Worm (Caenorhabditis elegans): ENCODE results near the gene hda-4.

hda-4 gene

DNA sequence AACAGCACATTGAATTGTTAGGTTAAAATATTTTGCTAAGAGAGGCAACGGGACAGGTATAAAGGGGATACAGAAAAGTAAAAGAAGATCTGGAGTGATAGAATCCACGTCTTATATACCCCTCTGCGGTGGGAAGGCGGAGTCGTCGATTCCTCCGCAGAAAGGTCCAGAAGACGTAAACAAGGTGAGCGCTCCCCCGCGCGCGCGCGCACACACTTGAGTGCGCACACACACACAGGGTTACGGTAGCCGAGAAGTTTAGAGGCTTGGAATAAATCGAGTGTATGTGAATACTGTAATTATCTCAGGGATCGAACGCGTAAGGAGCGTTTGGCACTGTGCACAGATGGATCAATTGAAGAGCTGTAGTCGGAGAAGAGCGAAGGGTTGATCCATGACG lies 42.0 kb upstream of the hda-4 start:
- TF ChIP-seq ztf-1 (GFP tag; conservative IDR thresholded peaks at IDR 0.05) = no peak
- TF ChIP-seq egl-27 (tag; optimal IDR thresholded peaks at IDR 0.05) = no peak
- no peak for TF ChIP-seq gmeb-1 (tag; optimal IDR thresholded peaks at IDR 0.05)
- no peak for TF ChIP-seq sem-4 (tag; optimal IDR thresholded peaks at IDR 0.05)
- no peak for TF ChIP-seq nhr-23 (tag; optimal IDR thresholded peaks at IDR 0.05)
- TF ChIP-seq unc-39 (tag; optimal IDR thresholded peaks at IDR 0.05) = no peak
- no peak for TF ChIP-seq peb-1 (tag; optimal IDR thresholded peaks at IDR 0.05)
- no peak for TF ChIP-seq aly-2 (tag; optimal IDR thresholded peaks at IDR 0.05)
- no peak for TF ChIP-seq nhr-12 (tag; optimal IDR thresholded peaks at IDR 0.05)
- no peak for TF ChIP-seq mbf-1 (tag; optimal IDR thresholded peaks at IDR 0.05)
- no peak for TF ChIP-seq elt-1 (tag; optimal IDR thresholded peaks at IDR 0.05)
- no peak for TF ChIP-seq nhr-10 (tag; optimal IDR thresholded peaks at IDR 0.05)
- TF ChIP-seq sma-3 (GFP tag; optimal IDR thresholded peaks at IDR 0.05) = no peak
- TF ChIP-seq nhr-21 (tag; optimal IDR thresholded peaks at IDR 0.05) = no peak

DNA sequence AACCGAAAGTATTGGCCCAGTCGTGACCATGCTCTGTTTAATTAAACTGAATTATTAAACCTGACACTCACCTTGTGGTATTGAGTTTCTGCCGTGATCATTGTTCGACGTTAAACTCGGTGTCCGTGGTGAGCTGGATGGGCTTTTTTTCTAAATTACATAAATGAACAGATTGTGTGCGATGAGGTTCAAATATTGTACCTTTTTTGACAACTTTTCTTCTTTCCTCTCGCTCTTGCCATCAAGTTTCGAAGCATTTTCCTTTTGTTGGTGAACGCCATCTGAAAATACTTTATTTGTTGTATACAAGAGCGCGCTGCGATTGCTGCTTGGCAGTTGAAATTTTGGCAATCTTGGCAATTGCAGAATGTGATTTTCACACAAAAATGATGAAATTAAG lies 41.4 kb upstream of the hda-4 start, which contains the start of gene F22H10.11:
Gene F22H10.11 (minus strand): TSS at position 101 of the 400 bp plus-strand sequence.
- TF ChIP-seq nhr-23 (tag; optimal IDR thresholded peaks at IDR 0.05) (no peak), dmd-4 (tag; optimal IDR thresholded peaks at IDR 0.05) (no peak), ceh-16 (tag; optimal IDR thresholded peaks at IDR 0.05) (no peak), zag-1 (tag; optimal IDR thresholded peaks at IDR 0.05) (no peak), Y55F3AM.14 (GFP tag; optimal IDR thresholded peaks at IDR 0.05) (no peak), unc-62 (GFP tag; optimal IDR thresholded peaks at IDR 0.05) (no peak)

DNA sequence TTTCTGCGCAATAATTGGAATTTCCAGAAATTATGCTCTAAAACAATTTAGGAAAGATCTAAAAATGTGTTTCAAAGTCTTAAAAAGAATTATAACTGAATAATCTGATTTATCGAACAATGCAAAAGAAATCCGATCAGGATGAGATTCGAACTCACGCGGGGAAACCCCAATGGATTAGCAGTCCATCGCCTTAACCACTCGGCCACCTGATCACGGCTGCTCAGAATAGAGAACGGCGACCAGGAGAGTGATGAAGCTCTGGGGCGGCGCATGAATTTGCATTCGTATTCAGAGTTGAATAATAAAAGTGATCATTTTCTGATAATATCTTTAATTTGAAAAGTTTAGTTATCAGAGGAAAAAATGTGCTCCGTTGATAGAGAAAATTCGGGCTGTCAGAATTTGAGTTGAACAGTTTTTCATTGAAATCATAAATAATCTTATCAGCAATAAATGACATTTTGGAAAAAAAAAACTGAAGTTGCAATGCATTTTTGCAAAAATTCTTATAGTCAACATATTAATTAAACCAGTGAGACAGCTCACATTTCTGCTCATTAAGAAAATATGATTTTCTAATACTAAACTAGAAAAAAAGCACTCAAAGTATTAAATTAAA lies 39.4 kb upstream of the hda-4 start:
- TF ChIP-seq ama-1 (optimal IDR thresholded peaks at IDR 0.05) (no peak), ZK546.5 (tag; optimal IDR thresholded peaks at IDR 0.05) (no peak), skn-1 (tag; optimal IDR thresholded peaks at IDR 0.05) (no peak), lsy-2 (tag; optimal IDR thresholded peaks at IDR 0.05) (no peak), nhr-12 (tag; optimal IDR thresholded peaks at IDR 0.05) (no peak), F13H6.1 (tag; optimal IDR thresholded peaks at IDR 0.05) (no peak), fos-1 (tag; optimal IDR thresholded peaks at IDR 0.05) (no peak), sma-9 (GFP tag; optimal IDR thresholded peaks at IDR 0.05) (no peak), sma-9 (tag; optimal IDR thresholded peaks at IDR 0.05) (no peak), mdl-1 (tag; optimal IDR thresholded peaks at IDR 0.05) (no peak), sma-3 (GFP tag; optimal IDR thresholded peaks at IDR 0.05) (no peak), gmeb-1 (tag; optimal IDR thresholded peaks at IDR 0.05) (no peak), ztf-4 (tag; optimal IDR thresholded peaks at IDR 0.05) (no peak), ztf-11 (tag; optimal IDR thresholded peaks at IDR 0.05) (no peak), mbf-1 (tag; optimal IDR thresholded peaks at IDR 0.05) (no peak), lin-13 (GFP tag; optimal IDR thresholded peaks at IDR 0.05) (no peak), unc-62 (GFP tag; optimal IDR thresholded peaks at IDR 0.05) (no peak), nhr-25 (tag; optimal IDR thresholded peaks at IDR 0.05) (no peak), nhr-10 (tag; optimal IDR thresholded peaks at IDR 0.05) (no peak)

DNA sequence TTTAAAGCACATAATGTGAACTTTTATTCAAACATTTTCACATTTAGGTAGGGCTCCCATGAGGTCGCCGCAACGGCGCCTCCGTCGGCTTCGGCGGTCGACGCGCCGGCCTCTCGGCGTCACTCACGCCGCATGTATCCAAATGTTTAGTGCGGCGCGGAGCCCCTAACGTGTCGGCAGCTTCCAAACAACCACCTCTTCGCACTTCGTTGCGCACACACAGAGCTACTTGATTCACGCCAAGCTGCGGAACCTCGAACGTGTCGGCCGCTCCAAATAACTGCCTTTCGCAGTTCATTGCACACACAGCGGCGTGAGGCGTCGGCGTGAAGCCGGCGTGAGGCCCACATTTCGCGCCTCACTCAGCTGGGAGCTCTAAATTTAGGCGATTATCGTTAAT lies 38.3 kb upstream of the hda-4 start, which contains the start of gene F22H10.6:
Gene F22H10.6 (minus strand): TSS at position 292 of the 400 bp plus-strand sequence.
- TF ChIP-seq gmeb-1 (tag; optimal IDR thresholded peaks at IDR 0.05) = no peak
- TF ChIP-seq unc-55 (GFP tag; optimal IDR thresholded peaks at IDR 0.05) = no peak
- TF ChIP-seq aly-2 (tag; optimal IDR thresholded peaks at IDR 0.05) = no peak
- TF ChIP-seq ama-1 (optimal IDR thresholded peaks at IDR 0.05) = no peak
- no peak for TF ChIP-seq egl-27 (tag; optimal IDR thresholded peaks at IDR 0.05)
- no peak for TF ChIP-seq C34F6.9 (tag; optimal IDR thresholded peaks at IDR 0.05)
- no peak for TF ChIP-seq ceh-82 (tag; optimal IDR thresholded peaks at IDR 0.05)
- TF ChIP-seq elt-3 (tag; optimal IDR thresholded peaks at IDR 0.05) = no peak
- TF ChIP-seq ZK546.5 (tag; optimal IDR thresholded peaks at IDR 0.05) = no peak

DNA sequence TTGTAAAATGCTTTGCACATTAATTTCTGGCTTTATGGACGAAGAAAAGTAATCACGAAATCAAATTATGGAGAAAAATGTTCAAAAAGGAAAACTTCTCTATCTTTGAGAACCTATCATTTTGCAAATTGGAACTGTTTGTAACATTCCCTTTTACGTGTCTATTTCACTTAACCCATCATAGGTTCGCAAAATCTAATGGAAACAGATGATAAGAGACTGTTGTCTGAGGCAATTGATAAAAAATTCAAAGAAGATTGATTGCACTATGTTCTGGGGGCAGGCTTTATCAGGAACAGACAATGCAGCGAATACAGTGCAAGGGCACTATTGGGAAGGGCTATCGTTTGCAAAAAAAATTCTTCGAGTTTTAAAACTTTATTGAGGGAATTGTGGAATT lies 34.2 kb upstream of the hda-4 start:
- TF ChIP-seq elt-1 (tag; optimal IDR thresholded peaks at IDR 0.05) (no peak), sem-4 (tag; optimal IDR thresholded peaks at IDR 0.05) (no peak), elt-3 (tag; optimal IDR thresholded peaks at IDR 0.05) (no peak), nhr-23 (tag; optimal IDR thresholded peaks at IDR 0.05) (no peak), fos-1 (tag; optimal IDR thresholded peaks at IDR 0.05) (peak; percentile 39), nhr-11 (tag; optimal IDR thresholded peaks at IDR 0.05) (no peak), nhr-237 (tag; optimal IDR thresholded peaks at IDR 0.05) (no peak), crh-2 (tag; optimal IDR thresholded peaks at IDR 0.05) (peak; percentile 34), nhr-21 (tag; optimal IDR thresholded peaks at IDR 0.05) (peak; percentile 43), mdl-1 (tag; optimal IDR thresholded peaks at IDR 0.05) (no peak), snpc-4 (tag; optimal IDR thresholded peaks at IDR 0.05) (no peak), mbf-1 (tag; optimal IDR thresholded peaks at IDR 0.05) (no peak), sma-3 (GFP tag; optimal IDR thresholded peaks at IDR 0.05) (peak; percentile 16), lsy-2 (tag; optimal IDR thresholded peaks at IDR 0.05) (peak in 1 of 2 experiments; percentile 19), lin-11 (tag; optimal IDR thresholded peaks at IDR 0.05) (no peak)

All from whole organism, L2 larva.